Fruit fly (Drosophila melanogaster) whole organism, embryonic: ENCODE measurements around the gene Ndfip.

Experiments used
- CG10654 ChIP-seq: fragments of 200-800 bp; sonication (Bioruptor generic); optimal IDR thresholded peaks from 2 replicates; lab custom pipeline; 2016; ENCODE audit warnings: missing biosample characterization, missing genetic modification characterization
- CG14014 ChIP-seq: fragments of 200-800 bp; sonication (Bioruptor generic); IDR thresholded peaks from 2 replicates; pipeline ENCODE4 v1.3.6; 2022; ENCODE audit warnings: missing biosample characterization, missing genetic modification characterization
- CG14667 ChIP-seq: fragments of 200-800 bp; sonication (Bioruptor generic); IDR thresholded peaks from 2 replicates; pipeline ENCODE4 v1.3.6; 2022; ENCODE audit warnings: missing biosample characterization, missing genetic modification characterization
- CG14710 ChIP-seq: fragments of 200-800 bp; sonication (Bioruptor generic); optimal IDR thresholded peaks from 3 replicates; lab custom pipeline; 2019; ENCODE audit warnings: missing biosample characterization, mild to moderate bottlenecking, missing genetic modification characterization, moderate library complexity
- CG14965 ChIP-seq: fragments of 200-800 bp; sonication (Bioruptor generic); optimal IDR thresholded peaks from 2 replicates; lab custom pipeline; 2016; ENCODE audit warnings: missing biosample characterization, missing genetic modification characterization, borderline replicate concordance
- CG15479 ChIP-seq: fragments of 200-800 bp; sonication (Bioruptor generic); optimal IDR thresholded peaks from 3 replicates; lab custom pipeline; 2019; ENCODE audit warnings: missing biosample characterization, mild to moderate bottlenecking, missing genetic modification characterization, moderate library complexity
- CG1603 ChIP-seq: fragments of 200-800 bp; sonication (Bioruptor generic); optimal IDR thresholded peaks from 2 replicates; lab custom pipeline; 2019; ENCODE audit warnings: missing biosample characterization, mild to moderate bottlenecking, missing genetic modification characterization, moderate library complexity
- CG18011 ChIP-seq: fragments of 200-800 bp; sonication (Bioruptor generic); optimal IDR thresholded peaks from 2 replicates; lab custom pipeline; 2017; ENCODE audit warnings: missing biosample characterization, missing genetic modification characterization, mild to moderate bottlenecking, moderate library complexity, missing genotype
- CG2120 ChIP-seq: fragments of 200-800 bp; sonication (Bioruptor generic); optimal IDR thresholded peaks from 3 replicates; lab custom pipeline; 2016; ENCODE audit warnings: missing biosample characterization, missing genetic modification characterization
- CG2199 ChIP-seq: fragments of 200-800 bp; sonication (Bioruptor generic); IDR thresholded peaks from 3 replicates; pipeline ENCODE4 v1.3.6; 2022; ENCODE audit warnings: missing biosample characterization, missing genetic modification characterization
- CG34224 ChIP-seq: fragments of 200-800 bp; sonication (Bioruptor generic); IDR thresholded peaks from 3 replicates; pipeline ENCODE4 v1.3.6; 2022; ENCODE audit warnings: missing biosample characterization, missing genetic modification characterization; ENCODE audit not compliant: partially characterized antibody
- CG42726 ChIP-seq: fragments of 200-800 bp; sonication (Bioruptor generic); IDR thresholded peaks from 2 replicates; pipeline ENCODE4 v1.3.6; 2022; ENCODE audit warnings: missing biosample characterization, missing genetic modification characterization; ENCODE audit not compliant: partially characterized antibody
- CG5245 ChIP-seq: fragments of 200-800 bp; sonication (Bioruptor generic); optimal IDR thresholded peaks from 3 replicates; lab custom pipeline; 2016; ENCODE audit warnings: missing biosample characterization, missing genetic modification characterization
- CG6254 ChIP-seq: fragments of 200-800 bp; sonication (Bioruptor generic); optimal IDR thresholded peaks from 3 replicates; lab custom pipeline; 2017; ENCODE audit warnings: mild to moderate bottlenecking, missing biosample characterization, missing genetic modification reagents, missing genetic modification characterization
- CG7357 ChIP-seq: fragments of 200-800 bp; sonication (Bioruptor generic); IDR thresholded peaks from 3 replicates; pipeline ENCODE4 v1.3.6; 2022; ENCODE audit warnings: missing biosample characterization, missing genetic modification characterization
- D19B ChIP-seq: fragments of 200-800 bp; sonication (Bioruptor generic); optimal IDR thresholded peaks from 2 replicates; lab custom pipeline; 2017; ENCODE audit warnings: missing biosample characterization, mild to moderate bottlenecking, missing genetic modification characterization
- HLH3B ChIP-seq: fragments of 200-800 bp; sonication (Bioruptor generic); IDR thresholded peaks from 2 replicates; pipeline ENCODE4 v1.3.6; 2022; ENCODE audit warnings: missing biosample characterization, missing genetic modification characterization
- Hr51 ChIP-seq, 2 experiments: fragments of 200-800 bp; sonication (Bioruptor generic); optimal IDR thresholded peaks; 2 replicates in 1 of 2; 3 replicates in 1 of 2; lab custom pipeline; 2016 to 2018; ENCODE audit warnings: missing biosample characterization in 2 of 2, missing genetic modification characterization in 2 of 2, mild to moderate bottlenecking in 1 of 2, moderate library complexity in 1 of 2
- Lhr ChIP-seq: fragments of 200-800 bp; sonication (Bioruptor generic); optimal IDR thresholded peaks from 3 replicates; lab custom pipeline; 2017; ENCODE audit warnings: mild to moderate bottlenecking, missing biosample characterization, missing genetic modification reagents, missing genetic modification characterization
- MESR4 ChIP-seq: fragments of 200-800 bp; sonication (Bioruptor generic); optimal IDR thresholded peaks from 2 replicates; lab custom pipeline; 2018; ENCODE audit warnings: missing biosample characterization, mild to moderate bottlenecking, missing genetic modification characterization, moderate library complexity
- MTF-1 ChIP-seq: fragments of 200-800 bp; sonication (Bioruptor generic); optimal IDR thresholded peaks from 2 replicates; lab custom pipeline; 2018; ENCODE audit warnings: missing biosample characterization, mild to moderate bottlenecking, missing genetic modification characterization, borderline replicate concordance
- Max ChIP-seq: fragments of 200-800 bp; sonication (Bioruptor generic); optimal IDR thresholded peaks from 2 replicates; lab custom pipeline; 2016; ENCODE audit warnings: missing biosample characterization, mild to moderate bottlenecking, missing genetic modification characterization
- NC2β ChIP-seq: fragments of 200-800 bp; sonication (Bioruptor generic); optimal IDR thresholded peaks from 2 replicates; lab custom pipeline; 2016; ENCODE audit warnings: missing biosample characterization, missing genetic modification characterization
- Six4 ChIP-seq: fragments of 200-800 bp; sonication (Bioruptor generic); optimal IDR thresholded peaks from 2 replicates; lab custom pipeline; 2016; ENCODE audit warnings: missing biosample characterization, missing genetic modification characterization
- Stat92E ChIP-seq, 3 experiments: fragments of >200 bp in 2 of 3; fragments of 200-800 bp in 1 of 3; sonication (Bioruptor generic) in 1 of 3; optimal IDR thresholded peaks; 2 replicates each; lab custom pipeline; 2017 to 2019; ENCODE audit warnings: missing biosample characterization in 3 of 3, missing genetic modification characterization in 3 of 3, mild to moderate bottlenecking in 1 of 3, moderate library complexity in 1 of 3
- ac ChIP-seq: fragments of 200-800 bp; sonication (Bioruptor generic); optimal IDR thresholded peaks from 3 replicates; lab custom pipeline; 2017; ENCODE audit warnings: missing biosample characterization, mild to moderate bottlenecking, missing genetic modification characterization
- al ChIP-seq: fragments of 200-800 bp; sonication (Bioruptor generic); IDR thresholded peaks from 2 replicates; pipeline ENCODE4 v1.3.6; 2022; ENCODE audit warnings: missing biosample characterization, missing genetic modification characterization
- bab2 ChIP-seq: fragments of 200-800 bp; sonication (Bioruptor generic); optimal IDR thresholded peaks from 2 replicates; lab custom pipeline; 2016; ENCODE audit warnings: missing biosample characterization, missing genetic modification characterization
- caup ChIP-seq: fragments of 200-800 bp; sonication (Bioruptor generic); optimal IDR thresholded peaks from 3 replicates; lab custom pipeline; 2017; ENCODE audit warnings: missing biosample characterization, mild to moderate bottlenecking, missing genetic modification characterization, moderate library complexity; ENCODE audit not compliant: severe bottlenecking
- crol ChIP-seq: fragments of 200-800 bp; sonication (Bioruptor generic); IDR thresholded peaks from 2 replicates; pipeline ENCODE4 v1.3.6; 2022; ENCODE audit warnings: missing biosample characterization, missing genetic modification characterization
- da ChIP-seq: fragments of 200-800 bp; sonication (Bioruptor generic); optimal IDR thresholded peaks from 2 replicates; lab custom pipeline; 2016; ENCODE audit warnings: missing biosample characterization, missing genetic modification characterization
- fd64A ChIP-seq: fragments of 200-800 bp; sonication (Bioruptor generic); optimal IDR thresholded peaks from 3 replicates; lab custom pipeline; 2018; ENCODE audit warnings: missing biosample characterization, mild to moderate bottlenecking, missing genetic modification characterization
- kay ChIP-seq: fragments of 200-800 bp; sonication (Bioruptor generic); optimal IDR thresholded peaks from 2 replicates; lab custom pipeline; 2016; ENCODE audit warnings: missing biosample characterization, missing genetic modification characterization
- phol ChIP-seq: fragments of 200-800 bp; sonication (Bioruptor generic); optimal IDR thresholded peaks from 3 replicates; lab custom pipeline; 2018; ENCODE audit warnings: missing biosample characterization, mild to moderate bottlenecking, missing genetic modification characterization, moderate library complexity
- pum ChIP-seq: fragments of 200-800 bp; sonication (Bioruptor generic); optimal IDR thresholded peaks from 2 replicates; lab custom pipeline; 2016; ENCODE audit warnings: missing biosample characterization, missing genetic modification characterization
- scrt ChIP-seq: fragments of 200-800 bp; sonication (Bioruptor generic); optimal IDR thresholded peaks from 2 replicates; lab custom pipeline; 2018; ENCODE audit warnings: missing biosample characterization, mild to moderate bottlenecking, missing genetic modification characterization, moderate library complexity
- sob ChIP-seq: fragments of 200-800 bp; sonication (Bioruptor generic); IDR thresholded peaks from 2 replicates; pipeline ENCODE4 v1.3.6; 2022; ENCODE audit warnings: missing biosample characterization, missing genetic modification characterization
- sqz ChIP-seq: fragments of 200-800 bp; sonication (Bioruptor generic); optimal IDR thresholded peaks from 3 replicates; lab custom pipeline; 2018; ENCODE audit warnings: missing biosample characterization, mild to moderate bottlenecking, missing genetic modification characterization
- stc ChIP-seq: fragments of 200-800 bp; sonication (Bioruptor generic); IDR thresholded peaks from 2 replicates; pipeline ENCODE4 v1.3.6; 2022; ENCODE audit warnings: missing biosample characterization, missing genetic modification characterization
- tin ChIP-seq: fragments of 200-800 bp; sonication (Bioruptor generic); optimal IDR thresholded peaks from 3 replicates; lab custom pipeline; 2016; ENCODE audit warnings: missing biosample characterization, missing genetic modification characterization
- toy ChIP-seq: fragments of 200-800 bp; sonication (Bioruptor generic); IDR thresholded peaks from 2 replicates; pipeline ENCODE4 v1.3.6; 2022; ENCODE audit warnings: missing biosample characterization, missing genetic modification characterization

Gene Ndfip

DNA sequence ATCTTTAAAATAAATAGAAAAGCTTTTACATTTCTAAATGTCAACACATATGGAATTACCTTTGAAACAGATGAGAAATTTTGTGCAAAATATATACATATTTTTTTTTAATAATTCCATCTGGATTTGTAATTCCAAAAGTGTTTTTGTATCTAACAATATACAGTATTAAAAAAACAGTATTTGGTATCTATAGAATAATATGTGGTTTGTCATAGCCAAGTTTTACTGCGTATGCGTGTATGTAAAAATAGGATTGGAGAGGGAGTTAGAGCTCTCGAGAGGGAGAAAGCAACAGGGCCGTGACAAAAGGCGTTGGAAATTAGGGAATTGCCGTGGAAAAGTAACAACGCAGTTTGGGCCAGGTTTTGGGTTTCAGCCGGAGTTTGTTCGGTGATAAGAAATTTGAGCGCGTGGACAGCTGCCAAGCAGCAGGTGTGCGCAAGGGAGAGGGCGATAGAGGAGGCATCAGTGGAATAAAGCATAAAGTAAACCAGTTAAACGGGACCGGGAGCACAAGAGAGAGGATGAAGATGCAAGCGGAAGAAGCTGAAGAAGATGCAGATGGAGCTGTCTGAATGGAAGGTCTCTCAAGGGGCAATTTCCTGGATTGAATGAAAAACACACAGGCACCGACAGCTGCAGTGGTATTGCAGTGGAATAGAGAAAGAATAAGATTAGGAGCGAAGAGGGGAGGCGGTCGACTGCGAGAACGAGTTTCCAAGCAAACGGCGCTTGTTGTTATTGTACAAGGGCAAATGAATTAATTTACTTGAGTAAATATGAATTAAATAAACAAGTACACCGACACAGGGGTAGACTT, 991 bp downstream of the Ndfip start (continued):
- TF ChIP-seq CG14667 (GFP tag; lab: Robert Waterston, UW), result peak; percentile 43; the same call in 1 of the 2 replicates
- TF ChIP-seq Six4, result peak; percentile 13
- 0 out of 3 replicates have a peak, but pooled peaks have one; percentile 6 for TF ChIP-seq CG7357 (GFP tag; lab: Robert Waterston, UW)
- no peak for TF ChIP-seq Hr51 (GFP tag; optimal IDR thresholded peaks at IDR 0.05; lab: Kevin White, UChicago)
- TF ChIP-seq al (GFP tag; lab: Robert Waterston, UW), result peak; percentile 29; the same call in 1 of the 2 replicates
- TF ChIP-seq CG34224, result no peak
- peak; percentile 61 for TF ChIP-seq stc
- TF ChIP-seq crol (GFP tag; lab: Robert Waterston, UW), result peak; percentile 85
- TF ChIP-seq sqz (GFP tag; lab: Kevin White, UChicago), result no peak
- peak; percentile 37; the same call in 1 of the 2 replicates for TF ChIP-seq CG14014 (GFP tag; lab: Robert Waterston, UW)
- peak; percentile 93 for TF ChIP-seq ac (GFP tag; lab: Kevin White, UChicago)
- peak; percentile 72 for TF ChIP-seq fd64A
- TF ChIP-seq CG2120 (GFP tag; lab: Kevin White, UChicago), result peak; percentile 2
- no peak for TF ChIP-seq MESR4 (GFP tag; lab: Kevin White, UChicago)
- no peak for TF ChIP-seq Stat92E (GFP tag; optimal IDR thresholded peaks at IDR 0.05; lab: Kevin White, UChicago)
- TF ChIP-seq CG5245 (GFP tag; lab: Kevin White, UChicago), result peak; percentile 29
- peak; percentile 85 for TF ChIP-seq sob (GFP tag; lab: Robert Waterston, UW)
- peak; percentile 15 for TF ChIP-seq kay (GFP tag; lab: Kevin White, UChicago)
- TF ChIP-seq HLH3B (GFP tag; lab: Robert Waterston, UW), result peak; percentile 69; the same call in 1 of the 2 replicates
- TF ChIP-seq caup (GFP tag; lab: Kevin White, UChicago), result peak; percentile 71
- no peak for TF ChIP-seq CG18011
- TF ChIP-seq Max (GFP tag; lab: Kevin White, UChicago), result peak; percentile 74
- peak; percentile 54; the same call in 1 of the 3 replicates for TF ChIP-seq CG2199 (GFP tag; lab: Robert Waterston, UW)
- peak; percentile 33 for TF ChIP-seq da
- TF ChIP-seq bab2 (GFP tag; lab: Kevin White, UChicago), result no peak
- no peak for TF ChIP-seq CG42726 (GFP tag; lab: Robert Waterston, UW)
- peak; percentile 47 for TF ChIP-seq CG14710 (tag; lab: Kevin White, UChicago)
- TF ChIP-seq pum (GFP tag; lab: Kevin White, UChicago), result peak; percentile 11
- peak; percentile 43 for TF ChIP-seq tin (GFP tag; lab: Kevin White, UChicago)
- peak; percentile 29 for TF ChIP-seq phol
- peak; percentile 3 for TF ChIP-seq CG15479
- peak; percentile 75 for TF ChIP-seq CG6254 (GFP tag; lab: Kevin White, UChicago)
- TF ChIP-seq D19B (GFP tag; lab: Kevin White, UChicago), result no peak
- TF ChIP-seq CG14965 (GFP tag; lab: Kevin White, UChicago), result peak; percentile 29
- peak; percentile 61; the same call in 1 of the 2 replicates for TF ChIP-seq toy (GFP tag; lab: Robert Waterston, UW)
- TF ChIP-seq MTF-1, result peak; percentile 86
- no peak for TF ChIP-seq Lhr
- TF ChIP-seq CG1603 (tag; lab: Kevin White, UChicago), result peak; percentile 60
- TF ChIP-seq CG10654 (GFP tag; lab: Kevin White, UChicago), result peak; percentile 70
- TF ChIP-seq scrt (GFP tag; lab: Kevin White, UChicago), result peak; percentile 40
- TF ChIP-seq NC2β (GFP tag; lab: Kevin White, UChicago), result peak; percentile 82
